Fruit fly (Drosophila melanogaster) whole organism, embryonic: ENCODE data around the gene mbm.

Experiments
- Bteb2 ChIP-seq: fragments of 200-800 bp; sonication (Bioruptor generic); optimal IDR thresholded peaks from 2 replicates; lab custom pipeline; 2016; ENCODE audit warnings: missing biosample characterization, missing genetic modification characterization
- CG10321 ChIP-seq: fragments of 200-800 bp; sonication (Bioruptor generic); IDR thresholded peaks from 2 replicates; pipeline ENCODE4 v1.3.6; 2022; ENCODE audit warnings: missing biosample characterization, missing genetic modification characterization
- CG11696 ChIP-seq: fragments of 200-800 bp; sonication (Bioruptor generic); IDR thresholded peaks from 2 replicates; pipeline ENCODE4 v1.3.6; 2022; ENCODE audit warnings: missing biosample characterization, missing genetic modification characterization
- CG12299 ChIP-seq: fragments of 200-800 bp; sonication (Bioruptor generic); optimal IDR thresholded peaks from 2 replicates; lab custom pipeline; 2018; ENCODE audit warnings: missing biosample characterization, mild to moderate bottlenecking, missing genetic modification characterization
- CG14667 ChIP-seq: fragments of 200-800 bp; sonication (Bioruptor generic); IDR thresholded peaks from 2 replicates; pipeline ENCODE4 v1.3.6; 2022; ENCODE audit warnings: missing biosample characterization, missing genetic modification characterization
- CG15696 ChIP-seq: fragments of 200-800 bp; sonication (Bioruptor generic); optimal IDR thresholded peaks from 2 replicates; lab custom pipeline; 2019; ENCODE audit warnings: missing biosample characterization, mild to moderate bottlenecking, missing genetic modification characterization, moderate library complexity
- CG1647 ChIP-seq: fragments of 200-800 bp; sonication (Bioruptor generic); optimal IDR thresholded peaks from 3 replicates; lab custom pipeline; 2016; ENCODE audit warnings: missing biosample characterization, missing genetic modification characterization
- CG16863 ChIP-seq: fragments of 200-800 bp; sonication (Bioruptor generic); optimal IDR thresholded peaks from 3 replicates; lab custom pipeline; 2016; ENCODE audit warnings: missing biosample characterization, missing genetic modification characterization
- CG1832 ChIP-seq: fragments of 200-800 bp; sonication (Bioruptor generic); optimal IDR thresholded peaks from 2 replicates; lab custom pipeline; 2017; ENCODE audit warnings: missing biosample characterization, mild to moderate bottlenecking, missing genetic modification characterization, inconsistent platforms
- CG30403 ChIP-seq: fragments of 200-800 bp; sonication (Bioruptor generic); optimal IDR thresholded peaks from 3 replicates; lab custom pipeline; 2016; ENCODE audit warnings: missing biosample characterization, missing genetic modification characterization
- CG4360 ChIP-seq: fragments of 200-800 bp; sonication (Bioruptor generic); IDR thresholded peaks from 2 replicates; pipeline ENCODE4 v1.3.6; 2022; ENCODE audit warnings: missing biosample characterization, missing genetic modification characterization
- CG4424 ChIP-seq: fragments of 200-800 bp; sonication (Bioruptor generic); optimal IDR thresholded peaks from 3 replicates; lab custom pipeline; 2016; ENCODE audit warnings: missing biosample characterization, missing genetic modification characterization
- CG4707 ChIP-seq: fragments of 200-800 bp; sonication (Bioruptor generic); optimal IDR thresholded peaks from 2 replicates; lab custom pipeline; 2018; ENCODE audit warnings: missing biosample characterization, mild to moderate bottlenecking, missing genetic modification characterization, moderate library complexity
- CG6254 ChIP-seq: fragments of 200-800 bp; sonication (Bioruptor generic); optimal IDR thresholded peaks from 3 replicates; lab custom pipeline; 2017; ENCODE audit warnings: mild to moderate bottlenecking, missing biosample characterization, missing genetic modification reagents, missing genetic modification characterization
- CG6683 ChIP-seq: fragments of 200-800 bp; sonication (Bioruptor generic); optimal IDR thresholded peaks from 2 replicates; lab custom pipeline; 2017; ENCODE audit warnings: missing biosample characterization, mild to moderate bottlenecking, missing genetic modification characterization, missing genetic modification reagents
- CG7372 ChIP-seq: fragments of 200-800 bp; sonication (Bioruptor generic); IDR thresholded peaks from 2 replicates; pipeline ENCODE4 v1.3.6; 2022; ENCODE audit warnings: missing biosample characterization, missing genetic modification characterization
- CG8359 ChIP-seq: fragments of 200-800 bp; sonication (Bioruptor generic); optimal IDR thresholded peaks from 2 replicates; lab custom pipeline; 2017; ENCODE audit warnings: missing biosample characterization, mild to moderate bottlenecking, missing genetic modification characterization, borderline replicate concordance
- CG8944 ChIP-seq: fragments of 200-800 bp; sonication (Bioruptor generic); optimal IDR thresholded peaks from 3 replicates; lab custom pipeline; 2016; ENCODE audit warnings: missing biosample characterization, missing genetic modification characterization
- CG9727 ChIP-seq: fragments of 200-800 bp; sonication (Bioruptor generic); optimal IDR thresholded peaks from 3 replicates; lab custom pipeline; 2017; ENCODE audit warnings: missing biosample characterization, mild to moderate bottlenecking, missing genetic modification characterization
- CG9932 ChIP-seq: fragments of 200-800 bp; sonication (Bioruptor generic); IDR thresholded peaks from 2 replicates; pipeline ENCODE4 v1.3.6; 2022; ENCODE audit warnings: missing biosample characterization, missing genetic modification characterization
- Dek ChIP-seq: fragments of 200-800 bp; sonication (Bioruptor generic); optimal IDR thresholded peaks from 3 replicates; lab custom pipeline; 2019; ENCODE audit warnings: missing biosample characterization, mild to moderate bottlenecking, missing genetic modification characterization, moderate library complexity
- Dip3 ChIP-seq: fragments of 200-800 bp; sonication (Bioruptor generic); optimal IDR thresholded peaks from 3 replicates; lab custom pipeline; 2016; ENCODE audit warnings: missing biosample characterization, missing genetic modification characterization
- Dref ChIP-seq: fragments of 200-800 bp; sonication (Bioruptor generic); IDR thresholded peaks from 2 replicates; pipeline ENCODE4 v1.3.6; 2022; ENCODE audit warnings: missing biosample characterization, missing genetic modification characterization
- HmgZ ChIP-seq: fragments of 200-800 bp; sonication (Bioruptor generic); optimal IDR thresholded peaks from 2 replicates; lab custom pipeline; 2018; ENCODE audit warnings: missing biosample characterization, mild to moderate bottlenecking, missing genetic modification characterization
- Hr39 ChIP-seq: fragments of >200 bp; optimal IDR thresholded peaks from 2 replicates; lab custom pipeline; 2017
- Lpt ChIP-seq: fragments of >200 bp; optimal IDR thresholded peaks from 2 replicates; lab custom pipeline; 2018; ENCODE audit warnings: missing biosample characterization, missing genetic modification characterization
- MTF-1 ChIP-seq: fragments of 200-800 bp; sonication (Bioruptor generic); optimal IDR thresholded peaks from 2 replicates; lab custom pipeline; 2018; ENCODE audit warnings: missing biosample characterization, mild to moderate bottlenecking, missing genetic modification characterization, borderline replicate concordance
- Nf-YC ChIP-seq: fragments of 200-800 bp; optimal IDR thresholded peaks from 3 replicates; lab custom pipeline; 2019; ENCODE audit warnings: missing biosample characterization, mild to moderate bottlenecking, missing genetic modification characterization, moderate library complexity
- Oli ChIP-seq: fragments of 200-800 bp; sonication (Bioruptor generic); optimal IDR thresholded peaks from 2 replicates; lab custom pipeline; 2018; ENCODE audit warnings: missing biosample characterization, mild to moderate bottlenecking, missing genetic modification characterization, moderate library complexity
- Scr ChIP-seq: fragments of 200-800 bp; sonication (Bioruptor generic); IDR thresholded peaks from 2 replicates; pipeline ENCODE4 v1.3.6; 2022; ENCODE audit warnings: missing biosample characterization, missing genetic modification characterization; ENCODE audit not compliant: partially characterized antibody
- Tbp ChIP-seq: fragments of >200 bp; optimal IDR thresholded peaks from 2 replicates; lab custom pipeline; 2018; ENCODE audit warnings: missing biosample characterization, missing genetic modification characterization
- YL-1 ChIP-seq: fragments of 200-800 bp; sonication (Bioruptor generic); optimal IDR thresholded peaks from 3 replicates; lab custom pipeline; 2017; ENCODE audit warnings: missing biosample characterization, mild to moderate bottlenecking, missing genetic modification characterization
- al ChIP-seq: fragments of 200-800 bp; sonication (Bioruptor generic); IDR thresholded peaks from 2 replicates; pipeline ENCODE4 v1.3.6; 2022; ENCODE audit warnings: missing biosample characterization, missing genetic modification characterization
- bcd ChIP-seq: fragments of 200-800 bp; sonication (Bioruptor generic); optimal IDR thresholded peaks from 2 replicates; lab custom pipeline; 2017; ENCODE audit warnings: missing biosample characterization, mild to moderate bottlenecking, missing genetic modification characterization
- cato ChIP-seq: fragments of 200-800 bp; sonication (Bioruptor generic); optimal IDR thresholded peaks from 2 replicates; lab custom pipeline; 2016; ENCODE audit warnings: missing biosample characterization, missing genetic modification characterization, borderline replicate concordance
- da ChIP-seq: fragments of 200-800 bp; sonication (Bioruptor generic); optimal IDR thresholded peaks from 2 replicates; lab custom pipeline; 2016; ENCODE audit warnings: missing biosample characterization, missing genetic modification characterization
- dimm ChIP-seq: fragments of 200-800 bp; sonication (Bioruptor generic); IDR thresholded peaks from 2 replicates; pipeline ENCODE4 v1.3.6; 2022; ENCODE audit warnings: missing biosample characterization, missing genetic modification characterization
- emc ChIP-seq: fragments of 200-800 bp; sonication (Bioruptor generic); optimal IDR thresholded peaks from 2 replicates; lab custom pipeline; 2016; ENCODE audit warnings: missing biosample characterization, missing genetic modification characterization
- fd64A ChIP-seq: fragments of 200-800 bp; sonication (Bioruptor generic); optimal IDR thresholded peaks from 3 replicates; lab custom pipeline; 2018; ENCODE audit warnings: missing biosample characterization, mild to moderate bottlenecking, missing genetic modification characterization
- gsb-n ChIP-seq: fragments of 200-800 bp; sonication (Bioruptor generic); optimal IDR thresholded peaks from 3 replicates; lab custom pipeline; 2018; ENCODE audit warnings: missing biosample characterization, mild to moderate bottlenecking, missing genetic modification characterization
- klu ChIP-seq: fragments of 200-800 bp; sonication (Bioruptor generic); IDR thresholded peaks from 2 replicates; pipeline ENCODE4 v1.3.6; 2022; ENCODE audit warnings: missing biosample characterization, missing genetic modification characterization
- lmd ChIP-seq: fragments of 200-800 bp; sonication (Bioruptor generic); IDR thresholded peaks from 2 replicates; pipeline ENCODE4 v1.3.6; 2022; ENCODE audit warnings: missing biosample characterization, missing genetic modification characterization
- nmo ChIP-seq: fragments of 200-800 bp; sonication (Bioruptor generic); optimal IDR thresholded peaks from 2 replicates; lab custom pipeline; 2018; ENCODE audit warnings: missing biosample characterization, mild to moderate bottlenecking, missing genetic modification characterization, moderate library complexity
- pb ChIP-seq: fragments of 200-800 bp; sonication (Bioruptor generic); optimal IDR thresholded peaks from 3 replicates; lab custom pipeline; 2016; ENCODE audit warnings: missing biosample characterization, missing genetic modification characterization
- salm ChIP-seq: fragments of 200-800 bp; sonication (Bioruptor generic); optimal IDR thresholded peaks from 2 replicates; lab custom pipeline; 2018; ENCODE audit warnings: missing biosample characterization, mild to moderate bottlenecking, missing genetic modification characterization
- sens ChIP-seq: fragments of 200-800 bp; sonication (Bioruptor generic); peaks from one replicate; lab custom pipeline; 2016; ENCODE audit warnings: missing biosample characterization, missing genetic modification characterization
- sens-2 ChIP-seq: fragments of 200-800 bp; sonication (Bioruptor generic); IDR thresholded peaks from 2 replicates; pipeline ENCODE4 v1.3.6; 2022; ENCODE audit warnings: missing biosample characterization, missing genetic modification characterization
- unc-4 ChIP-seq: fragments of 200-800 bp; sonication (Bioruptor generic); IDR thresholded peaks from 2 replicates; pipeline ENCODE4 v1.3.6; 2022; ENCODE audit warnings: missing biosample characterization, missing genetic modification characterization; ENCODE audit not compliant: partially characterized antibody
- zen2 ChIP-seq: fragments of 200-800 bp; sonication (Bioruptor generic); IDR thresholded peaks from 3 replicates; pipeline ENCODE4 v1.3.6; 2022; ENCODE audit warnings: missing biosample characterization, missing genetic modification characterization; ENCODE audit not compliant: partially characterized antibody
- zfh2 ChIP-seq: fragments of 200-800 bp; sonication (Bioruptor generic); optimal IDR thresholded peaks from 2 replicates; lab custom pipeline; 2016; ENCODE audit warnings: missing biosample characterization, missing genetic modification characterization

Gene mbm

DNA sequence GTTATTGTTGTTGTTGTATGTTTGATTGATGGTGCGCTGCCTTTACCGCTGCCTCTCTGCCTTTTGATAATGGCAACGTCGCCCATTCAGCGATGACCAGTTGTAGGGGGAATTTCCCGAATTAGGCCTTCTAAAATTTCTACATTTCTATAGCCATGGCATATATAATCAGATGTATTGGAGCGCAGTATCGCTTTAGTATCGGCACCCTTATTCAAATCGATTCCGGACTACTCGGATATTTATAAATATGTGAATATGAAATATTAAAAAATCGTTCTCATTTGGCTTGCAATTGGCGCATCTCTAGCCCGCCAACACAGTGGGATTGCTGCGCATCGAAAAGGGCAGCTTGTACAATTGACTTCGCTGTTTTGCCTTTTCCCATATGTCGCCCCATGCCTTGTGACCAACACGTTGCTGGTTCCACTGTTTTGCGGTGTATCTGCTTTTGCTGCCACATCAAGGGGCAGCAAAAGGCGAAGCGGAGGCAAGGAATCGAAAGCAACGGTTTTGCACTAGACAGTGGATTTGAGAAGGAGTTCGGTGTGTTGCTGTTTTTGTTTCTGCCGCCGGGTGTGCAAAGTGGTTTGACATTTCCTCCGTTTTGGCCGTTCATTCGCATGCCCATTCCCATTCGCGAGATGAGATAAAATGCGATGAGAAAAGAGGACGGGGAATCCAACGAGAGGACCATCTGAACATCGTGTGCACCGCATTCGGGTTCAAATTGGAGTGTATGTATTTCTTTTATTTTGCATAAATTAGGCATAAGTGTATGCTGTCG lies 48.7 kb downstream of the mbm start (continued):
- peak; percentile 66 for TF ChIP-seq bcd (GFP tag; lab: Kevin White, UChicago)
- no peak for TF ChIP-seq CG4360 (GFP tag; lab: Robert Waterston, UW)
- no peak for TF ChIP-seq Lpt (GFP tag; lab: Kevin White, UChicago)
- TF ChIP-seq CG30403 (GFP tag; lab: Kevin White, UChicago), result peak; percentile 74
- no peak for TF ChIP-seq unc-4 (GFP tag; lab: Robert Waterston, UW)
- TF ChIP-seq nmo (GFP tag; lab: Kevin White, UChicago), result no peak
- TF ChIP-seq CG4424 (GFP tag; lab: Kevin White, UChicago), result peak; percentile 51
- no peak for TF ChIP-seq Dref (GFP tag; lab: Robert Waterston, UW)
- no peak for TF ChIP-seq CG6254
- TF ChIP-seq HmgZ, result no peak
- TF ChIP-seq Oli (tag; lab: Kevin White, UChicago), result peak; percentile 68
- TF ChIP-seq dimm (GFP tag; lab: Robert Waterston, UW), result no peak
- TF ChIP-seq CG9727 (GFP tag; lab: Kevin White, UChicago), result peak; percentile 70
- TF ChIP-seq Dip3 (GFP tag; lab: Kevin White, UChicago), result peak; percentile 59
- TF ChIP-seq Scr (GFP tag; lab: Robert Waterston, UW), result no peak
- TF ChIP-seq pb (GFP tag; lab: Kevin White, UChicago), result peak; percentile 3
- no peak for TF ChIP-seq zen2 (GFP tag; lab: Robert Waterston, UW)
- no peak; the same call in none of the 2 replicates for TF ChIP-seq lmd (GFP tag; lab: Robert Waterston, UW)
- no peak for TF ChIP-seq gsb-n (tag; lab: Kevin White, UChicago)
- peak; percentile 19 for TF ChIP-seq Bteb2
- peak; percentile 34 for TF ChIP-seq MTF-1 (GFP tag; lab: Kevin White, UChicago)
- TF ChIP-seq CG8359 (GFP tag; lab: Kevin White, UChicago), result no peak
- peak; percentile 57 for TF ChIP-seq Dek
- no peak for TF ChIP-seq fd64A (GFP tag; lab: Kevin White, UChicago)
- TF ChIP-seq klu (GFP tag; lab: Robert Waterston, UW), result no peak
- TF ChIP-seq YL-1 (GFP tag; lab: Kevin White, UChicago), result peak; percentile 7
- peak; percentile 10 for TF ChIP-seq CG8944
- TF ChIP-seq CG11696 (GFP tag; lab: Robert Waterston, UW), result no peak
- no peak for TF ChIP-seq CG1832
- TF ChIP-seq Nf-YC (tag; lab: Kevin White, UChicago), result no peak
- TF ChIP-seq cato, result no peak
- TF ChIP-seq CG1647 (GFP tag; lab: Kevin White, UChicago), result peak; percentile 32
- TF ChIP-seq CG4707, result peak; percentile 71
- TF ChIP-seq zfh2 (GFP tag; lab: Kevin White, UChicago), result peak; percentile 8
- TF ChIP-seq CG10321, result no peak
- TF ChIP-seq emc, result no peak
- no peak for TF ChIP-seq CG14667 (GFP tag; lab: Robert Waterston, UW)
- TF ChIP-seq Hr39 (lab: Kevin White, UChicago), result no peak
- TF ChIP-seq sens-2 (GFP tag; lab: Robert Waterston, UW), result no peak
- TF ChIP-seq CG12299 (tag; lab: Kevin White, UChicago), result peak; percentile 27
- no peak for TF ChIP-seq al
- no peak for TF ChIP-seq Tbp (GFP tag; lab: Kevin White, UChicago)
- peak; percentile 44 for TF ChIP-seq CG15696 (tag; lab: Kevin White, UChicago)
- TF ChIP-seq CG6683 (GFP tag; lab: Kevin White, UChicago), result peak; percentile 42
- peak; percentile 13 for TF ChIP-seq salm (tag; lab: Kevin White, UChicago)
- peak; percentile 16 for TF ChIP-seq da (GFP tag; lab: Kevin White, UChicago)
- TF ChIP-seq CG9932 (GFP tag; lab: Robert Waterston, UW), result peak; percentile 66
- TF ChIP-seq CG16863 (GFP tag; lab: Kevin White, UChicago), result peak; percentile 40
- TF ChIP-seq CG7372 (GFP tag; lab: Robert Waterston, UW), result 0 out of 2 replicates have a peak, but pooled peaks have one; percentile 19
- TF ChIP-seq sens (GFP tag; lab: Kevin White, UChicago), result peak; percentile 86
